Fruit fly (Drosophila melanogaster) whole organism, embryonic: ENCODE results near the gene Adck5.

Experiments used
- Atf3 ChIP-seq: fragments of 200-800 bp; sonication (Bioruptor generic); optimal IDR thresholded peaks from 3 replicates; lab custom pipeline; 2016; ENCODE audit warnings: missing biosample characterization, missing genetic modification characterization
- BEAF-32 ChIP-seq: fragments of 200-800 bp; sonication (Bioruptor generic); optimal IDR thresholded peaks from 3 replicates; lab custom pipeline; 2017; ENCODE audit warnings: missing biosample characterization, missing genetic modification characterization, mild to moderate bottlenecking, moderate library complexity, missing genetic modification reagents
- CG10147 ChIP-seq: fragments of 200-800 bp; sonication (Bioruptor generic); optimal IDR thresholded peaks from 2 replicates; lab custom pipeline; 2019; ENCODE audit warnings: missing biosample characterization, mild to moderate bottlenecking, missing genetic modification characterization, moderate library complexity
- CG11398 ChIP-seq: fragments of 200-800 bp; sonication (Bioruptor generic); optimal IDR thresholded peaks from 2 replicates; lab custom pipeline; 2016; ENCODE audit warnings: missing biosample characterization, missing genetic modification characterization
- CG11504 ChIP-seq: fragments of 200-800 bp; sonication (Bioruptor generic); optimal IDR thresholded peaks from 3 replicates; lab custom pipeline; 2019; ENCODE audit warnings: missing biosample characterization, mild to moderate bottlenecking, missing genetic modification characterization, moderate library complexity
- CG11560 ChIP-seq: fragments of 200-800 bp; sonication (Bioruptor generic); IDR thresholded peaks from 3 replicates; pipeline ENCODE4 v1.3.6; 2022; ENCODE audit warnings: missing biosample characterization, missing genetic modification characterization
- CG13894 ChIP-seq: fragments of 200-800 bp; sonication (Bioruptor generic); optimal IDR thresholded peaks from 3 replicates; lab custom pipeline; 2018; ENCODE audit warnings: missing biosample characterization, mild to moderate bottlenecking, missing genetic modification characterization, moderate library complexity
- CG15479 ChIP-seq: fragments of 200-800 bp; sonication (Bioruptor generic); optimal IDR thresholded peaks from 3 replicates; lab custom pipeline; 2019; ENCODE audit warnings: missing biosample characterization, mild to moderate bottlenecking, missing genetic modification characterization, moderate library complexity
- CG1647 ChIP-seq: fragments of 200-800 bp; sonication (Bioruptor generic); optimal IDR thresholded peaks from 3 replicates; lab custom pipeline; 2016; ENCODE audit warnings: missing biosample characterization, missing genetic modification characterization
- CG16813 ChIP-seq: fragments of 200-800 bp; sonication (Bioruptor generic); IDR thresholded peaks from 3 replicates; pipeline ENCODE4 v1.3.6; 2022; ENCODE audit warnings: missing biosample characterization, missing genetic modification characterization; ENCODE audit not compliant: partially characterized antibody
- CG17186 ChIP-seq: fragments of 200-800 bp; sonication (Bioruptor generic); optimal IDR thresholded peaks from 3 replicates; lab custom pipeline; 2017; ENCODE audit warnings: missing biosample characterization, missing genetic modification reagents, missing genetic modification characterization
- CG2116 ChIP-seq: fragments of 200-800 bp; sonication (Bioruptor generic); optimal IDR thresholded peaks from 3 replicates; lab custom pipeline; 2018; ENCODE audit warnings: missing biosample characterization, mild to moderate bottlenecking, missing genetic modification characterization
- CG2129 ChIP-seq: fragments of 200-800 bp; sonication (Bioruptor generic); IDR thresholded peaks from 2 replicates; pipeline ENCODE4 v1.3.6; 2022; ENCODE audit warnings: missing biosample characterization, missing genetic modification characterization; ENCODE audit not compliant: partially characterized antibody
- CG2678 ChIP-seq: fragments of 200-800 bp; sonication (Bioruptor generic); optimal IDR thresholded peaks from 3 replicates; lab custom pipeline; 2019; ENCODE audit warnings: missing biosample characterization, mild to moderate bottlenecking, missing genetic modification characterization, moderate library complexity
- CG31224 ChIP-seq: fragments of 200-800 bp; sonication (Bioruptor generic); IDR thresholded peaks from 2 replicates; pipeline ENCODE4 v1.3.6; 2022; ENCODE audit warnings: missing biosample characterization, missing genetic modification characterization
- CG33213 ChIP-seq: fragments of 200-800 bp; sonication (Bioruptor generic); optimal IDR thresholded peaks from 3 replicates; lab custom pipeline; 2016; ENCODE audit warnings: missing biosample characterization, missing genetic modification characterization
- CG3995 ChIP-seq: fragments of 200-800 bp; sonication (Bioruptor generic); optimal IDR thresholded peaks from 3 replicates; lab custom pipeline; 2016; ENCODE audit warnings: missing biosample characterization, missing genetic modification characterization
- CG4424 ChIP-seq: fragments of 200-800 bp; sonication (Bioruptor generic); optimal IDR thresholded peaks from 3 replicates; lab custom pipeline; 2016; ENCODE audit warnings: missing biosample characterization, missing genetic modification characterization
- CG4820 ChIP-seq: fragments of 200-800 bp; sonication (Bioruptor generic); optimal IDR thresholded peaks from 3 replicates; lab custom pipeline; 2016; ENCODE audit warnings: missing biosample characterization, missing genetic modification characterization
- CG6683 ChIP-seq: fragments of 200-800 bp; sonication (Bioruptor generic); optimal IDR thresholded peaks from 2 replicates; lab custom pipeline; 2017; ENCODE audit warnings: missing biosample characterization, mild to moderate bottlenecking, missing genetic modification characterization, missing genetic modification reagents
- CTCF ChIP-seq: fragments of 200-800 bp; sonication (Bioruptor generic); optimal IDR thresholded peaks from 2 replicates; lab custom pipeline; 2017; ENCODE audit warnings: missing biosample characterization, mild to moderate bottlenecking, missing genetic modification characterization, moderate library complexity
- Dad ChIP-seq: fragments of 200-800 bp; sonication (Bioruptor generic); optimal IDR thresholded peaks from 3 replicates; lab custom pipeline; 2016; ENCODE audit warnings: missing biosample characterization, missing genetic modification characterization
- Fer1 ChIP-seq: fragments of 200-800 bp; sonication (Bioruptor generic); optimal IDR thresholded peaks from 2 replicates; lab custom pipeline; 2017; ENCODE audit warnings: missing biosample characterization, mild to moderate bottlenecking, missing genetic modification characterization
- Hr39 ChIP-seq: fragments of >200 bp; optimal IDR thresholded peaks from 2 replicates; lab custom pipeline; 2017
- Lim3 ChIP-seq: fragments of 200-800 bp; sonication (Bioruptor generic); IDR thresholded peaks from 2 replicates; pipeline ENCODE4 v1.3.6; 2022; ENCODE audit warnings: missing biosample characterization, missing genetic modification characterization
- MESR4 ChIP-seq: fragments of 200-800 bp; sonication (Bioruptor generic); optimal IDR thresholded peaks from 2 replicates; lab custom pipeline; 2018; ENCODE audit warnings: missing biosample characterization, mild to moderate bottlenecking, missing genetic modification characterization, moderate library complexity
- Neu2 ChIP-seq: fragments of 200-800 bp; sonication (Bioruptor generic); optimal IDR thresholded peaks from 3 replicates; lab custom pipeline; 2016; ENCODE audit warnings: missing biosample characterization, missing genetic modification characterization, borderline replicate concordance
- Pdp1 ChIP-seq, 2 experiments: fragments of 200-800 bp; sonication (Bioruptor generic); optimal IDR thresholded peaks; 3 replicates each; lab custom pipeline; 2016; ENCODE audit warnings: missing biosample characterization in 2 of 2, missing genetic modification characterization in 2 of 2, mild to moderate bottlenecking in 1 of 2, moderate library complexity in 1 of 2
- Side ChIP-seq: fragments of 200-800 bp; sonication (Bioruptor generic); optimal IDR thresholded peaks from 2 replicates; lab custom pipeline; 2016; ENCODE audit warnings: missing biosample characterization, missing genetic modification characterization
- Sin3A ChIP-seq: fragments of >200 bp; optimal IDR thresholded peaks from 2 replicates; lab custom pipeline; 2018
- Six4 ChIP-seq: fragments of 200-800 bp; sonication (Bioruptor generic); optimal IDR thresholded peaks from 2 replicates; lab custom pipeline; 2016; ENCODE audit warnings: missing biosample characterization, missing genetic modification characterization
- Trl ChIP-seq, 3 experiments: fragments of >200 bp in 2 of 3; fragments of 200-800 bp in 1 of 3; sonication (Bioruptor generic) in 1 of 3; optimal IDR thresholded peaks; 2 replicates in 1 of 3; 3 replicates in 2 of 3; lab custom pipeline; 2016 to 2017; ENCODE audit warnings: missing biosample characterization in 1 of 3, missing genetic modification characterization in 1 of 3
- ac ChIP-seq: fragments of 200-800 bp; sonication (Bioruptor generic); optimal IDR thresholded peaks from 3 replicates; lab custom pipeline; 2017; ENCODE audit warnings: missing biosample characterization, mild to moderate bottlenecking, missing genetic modification characterization
- ash1 ChIP-seq: fragments of 200-800 bp; sonication (Bioruptor generic); optimal IDR thresholded peaks from 2 replicates; lab custom pipeline; 2018; ENCODE audit warnings: missing biosample characterization, mild to moderate bottlenecking, missing genetic modification characterization
- bbx ChIP-seq: fragments of 200-800 bp; sonication (Bioruptor generic); IDR thresholded peaks from 2 replicates; pipeline ENCODE4 v1.3.6; 2022; ENCODE audit warnings: missing biosample characterization, missing genetic modification characterization; ENCODE audit not compliant: partially characterized antibody
- cg ChIP-seq: fragments of 200-800 bp; sonication (Bioruptor generic); optimal IDR thresholded peaks from 3 replicates; lab custom pipeline; 2019; ENCODE audit warnings: missing biosample characterization, mild to moderate bottlenecking, missing genetic modification characterization, moderate library complexity
- chinmo ChIP-seq: fragments of 200-800 bp; sonication (Bioruptor generic); IDR thresholded peaks from 4 replicates; pipeline ENCODE4 v1.3.6; 2022; ENCODE audit warnings: missing biosample characterization, missing genetic modification characterization; ENCODE audit not compliant: partially characterized antibody
- en ChIP-seq: fragments of 200-800 bp; sonication (Bioruptor generic); optimal IDR thresholded peaks from 2 replicates; lab custom pipeline; 2016; ENCODE audit warnings: missing biosample characterization, missing genetic modification characterization
- eve ChIP-seq, 2 experiments: fragments of >200 bp; optimal IDR thresholded peaks; 2 replicates each; lab custom pipeline; 2017; ENCODE audit warnings: missing biosample characterization in 2 of 2, missing genetic modification characterization in 2 of 2
- gem ChIP-seq: fragments of 200-800 bp; sonication (Bioruptor generic); optimal IDR thresholded peaks from 2 replicates; lab custom pipeline; 2019; ENCODE audit warnings: missing biosample characterization, mild to moderate bottlenecking, missing genetic modification characterization, moderate library complexity
- hth ChIP-seq: fragments of >200 bp; optimal IDR thresholded peaks from 2 replicates; lab custom pipeline; 2017; ENCODE audit warnings: inconsistent platforms
- jigr1 ChIP-seq: fragments of 200-800 bp; sonication (Bioruptor generic); IDR thresholded peaks from 3 replicates; pipeline ENCODE4 v1.3.6; 2022; ENCODE audit warnings: missing biosample characterization, missing genetic modification characterization
- kah ChIP-seq: fragments of 200-800 bp; sonication (Bioruptor generic); optimal IDR thresholded peaks from 2 replicates; lab custom pipeline; 2018; ENCODE audit warnings: missing biosample characterization, mild to moderate bottlenecking, missing genetic modification characterization
- nom ChIP-seq: fragments of 200-800 bp; sonication (Bioruptor generic); optimal IDR thresholded peaks from 2 replicates; lab custom pipeline; 2017; ENCODE audit warnings: missing biosample characterization, missing genetic modification characterization, mild to moderate bottlenecking, moderate library complexity, missing genetic modification reagents
- salm ChIP-seq: fragments of 200-800 bp; sonication (Bioruptor generic); optimal IDR thresholded peaks from 2 replicates; lab custom pipeline; 2018; ENCODE audit warnings: missing biosample characterization, mild to moderate bottlenecking, missing genetic modification characterization
- sim ChIP-seq: fragments of 200-800 bp; sonication (Bioruptor generic); IDR thresholded peaks from 2 replicates; pipeline ENCODE4 v1.3.6; 2022; ENCODE audit warnings: missing biosample characterization, missing genetic modification characterization
- sna ChIP-seq: fragments of 200-800 bp; sonication (Bioruptor generic); IDR thresholded peaks from 2 replicates; pipeline ENCODE4 v1.3.6; 2022; ENCODE audit warnings: missing biosample characterization, missing genetic modification characterization; ENCODE audit not compliant: partially characterized antibody
- sob ChIP-seq: fragments of 200-800 bp; sonication (Bioruptor generic); IDR thresholded peaks from 2 replicates; pipeline ENCODE4 v1.3.6; 2022; ENCODE audit warnings: missing biosample characterization, missing genetic modification characterization
- twi ChIP-seq: fragments of 200-800 bp; optimal IDR thresholded peaks from 2 replicates; lab custom pipeline; 2019; ENCODE audit warnings: missing biosample characterization, mild to moderate bottlenecking, missing genetic modification characterization, moderate library complexity
- tx ChIP-seq: fragments of 200-800 bp; sonication (Bioruptor generic); optimal IDR thresholded peaks from 2 replicates; lab custom pipeline; 2016; ENCODE audit warnings: missing biosample characterization, missing genetic modification characterization
- unc-4 ChIP-seq: fragments of 200-800 bp; sonication (Bioruptor generic); IDR thresholded peaks from 2 replicates; pipeline ENCODE4 v1.3.6; 2022; ENCODE audit warnings: missing biosample characterization, missing genetic modification characterization; ENCODE audit not compliant: partially characterized antibody

Gene Adck5

dm6 chr3L:11210517-11210916 lies 40.9 kb downstream of the Adck5 start, which contains the start of the genes Ube3a and CG7600 (continued):
- TF ChIP-seq en (GFP tag; lab: Kevin White, UChicago) (no peak), jigr1 (no peak), twi (peak; percentile 28), tx (GFP tag; lab: Kevin White, UChicago) (no peak), cg (GFP tag; lab: Kevin White, UChicago) (peak; percentile 11), eve (GFP tag; optimal IDR thresholded peaks at IDR 0.05; lab: Kevin White, UChicago) (no peak), CG11504 (tag; lab: Kevin White, UChicago) (peak; percentile 44), bbx (peak; percentile 100), CG2678 (tag; lab: Kevin White, UChicago) (peak; percentile 45), chinmo (GFP tag; lab: Robert Waterston, UW) (peak; percentile 100), Sin3A (lab: Kevin White, UChicago) (peak; percentile 71), salm (peak; percentile 28), Side (GFP tag; lab: Kevin White, UChicago) (peak; percentile 61), sna (peak; percentile 100), Trl (optimal IDR thresholded peaks at IDR 0.05; lab: Kevin White, UChicago) (no peak), Trl (GFP tag; optimal IDR thresholded peaks at IDR 0.05; lab: Kevin White, UChicago) (peak; percentile 51), unc-4 (GFP tag; lab: Robert Waterston, UW) (peak; percentile 99), CG6683 (GFP tag; lab: Kevin White, UChicago) (peak; percentile 23), CG3995 (peak; percentile 95), CG13894 (tag; lab: Kevin White, UChicago) (peak; percentile 78), sob (GFP tag; lab: Robert Waterston, UW) (peak; percentile 68), Atf3 (GFP tag; lab: Kevin White, UChicago) (peak; percentile 48), CG4424 (GFP tag; lab: Kevin White, UChicago) (peak; percentile 68), CG33213 (GFP tag; lab: Kevin White, UChicago) (peak; percentile 31), CG2116 (GFP tag; lab: Kevin White, UChicago) (peak; percentile 94), gem (tag; lab: Kevin White, UChicago) (peak; percentile 20), Neu2 (GFP tag; lab: Kevin White, UChicago) (peak; percentile 24), CG1647 (GFP tag; lab: Kevin White, UChicago) (no peak), CG15479 (GFP tag; lab: Kevin White, UChicago) (no peak), MESR4 (GFP tag; lab: Kevin White, UChicago) (peak; percentile 81), ac (GFP tag; lab: Kevin White, UChicago) (peak; percentile 3), CG11398 (GFP tag; lab: Kevin White, UChicago) (no peak), Lim3 (GFP tag; lab: Robert Waterston, UW) (no peak), CTCF (GFP tag; lab: Kevin White, UChicago) (peak; percentile 13), CG31224 (GFP tag; lab: Robert Waterston, UW) (no peak), CG16813 (GFP tag; lab: Robert Waterston, UW) (peak; percentile 99), CG2129 (GFP tag; lab: Robert Waterston, UW) (peak; percentile 93), CG11560 (tag; lab: Robert Waterston, UW) (peak; percentile 27; the same call in 1 of the 3 replicates), CG4820 (peak; percentile 2), sim (peak; percentile 18; the same call in 1 of the 2 replicates), BEAF-32 (GFP tag; lab: Kevin White, UChicago) (peak; percentile 94), Pdp1 (GFP tag; optimal IDR thresholded peaks at IDR 0.05; lab: Kevin White, UChicago) (peak in 1 of 2 experiments; percentile 83), Fer1 (GFP tag; lab: Kevin White, UChicago) (peak; percentile 69), nom (GFP tag; lab: Kevin White, UChicago) (peak; percentile 16), Hr39 (no peak), CG17186 (GFP tag; lab: Kevin White, UChicago) (peak; percentile 74), kah (GFP tag; lab: Kevin White, UChicago) (peak; percentile 17), Six4 (GFP tag; lab: Kevin White, UChicago) (peak; percentile 22), CG10147 (GFP tag; lab: Kevin White, UChicago) (peak; percentile 39), Dad (peak; percentile 11), hth (lab: Kevin White, UChicago) (no peak), ash1 (peak; percentile 21)
